Fruit fly (Drosophila melanogaster): Measurements from ENCODE around the gene Ufd1.
"Not testable (repeated sequence)": the region's sequence is repeated elsewhere in the genome, so short reads cannot be mapped to it uniquely, and the experiment has no call there.

Gene Ufd1

dm6 chr3L:11132055-11132454 lies 9.0 kb upstream of the Ufd1 start, which contains the start of gene CG32074:
TSS of gene CG32074 (minus strand) at chr3L:11132322.
- TF ChIP-seq Sin3A, insv, psq (optimal IDR thresholded peaks at IDR 0.05): not testable (repeated sequence)

dm6 chr3L:11130535-11130934 lies 7.5 kb upstream of the Ufd1 start, which contains the start of gene nol:
TSS of gene nol (plus strand) at chr3L:11130835.
- no peak for TF ChIP-seq psq (optimal IDR thresholded peaks at IDR 0.05)
- no peak for TF ChIP-seq Myc (optimal IDR thresholded peaks at IDR 0.05)
- no peak for TF ChIP-seq ttk (optimal IDR thresholded peaks at IDR 0.05)
- no peak for TF ChIP-seq Sin3A (optimal IDR thresholded peaks at IDR 0.05)
- TF ChIP-seq insv (optimal IDR thresholded peaks at IDR 0.05) = no peak

- no peak for TF ChIP-seq ttk (optimal IDR thresholded peaks at IDR 0.05)
- TF ChIP-seq Myc (optimal IDR thresholded peaks at IDR 0.05) = no peak
- no peak for TF ChIP-seq insv (optimal IDR thresholded peaks at IDR 0.05)
- no peak for TF ChIP-seq Sin3A (optimal IDR thresholded peaks at IDR 0.05)
Observed at dm6 chr3L:11125636-11126532, 2.9 kb upstream of the Ufd1 start.

- no peak for TF ChIP-seq ttk (optimal IDR thresholded peaks at IDR 0.05)
- no peak for TF ChIP-seq Myc (optimal IDR thresholded peaks at IDR 0.05)
- TF ChIP-seq insv (optimal IDR thresholded peaks at IDR 0.05) = no peak
Observed at dm6 chr3L:11124841-11125240, 1.8 kb upstream of the Ufd1 start.

- TF ChIP-seq ttk (optimal IDR thresholded peaks at IDR 0.05) = no peak
- TF ChIP-seq insv (optimal IDR thresholded peaks at IDR 0.05) = no peak
- TF ChIP-seq psq (optimal IDR thresholded peaks at IDR 0.05) = no peak
- no peak for TF ChIP-seq h (optimal IDR thresholded peaks at IDR 0.05)
- TF ChIP-seq Sin3A (optimal IDR thresholded peaks at IDR 0.05) = no peak
- no peak for TF ChIP-seq Myc (optimal IDR thresholded peaks at IDR 0.05)
Observed at dm6 chr3L:11124439-11124838, 1.4 kb upstream of the Ufd1 start.

- TF ChIP-seq ttk (optimal IDR thresholded peaks at IDR 0.05) (no peak), h (optimal IDR thresholded peaks at IDR 0.05) (no peak)
Observed at dm6 chr3L:11123598-11124284, 725 bp upstream of the Ufd1 start.

- TF ChIP-seq h (optimal IDR thresholded peaks at IDR 0.05) = no peak
Observed at dm6 chr3L:11120419-11120958, 2.5 kb downstream of the Ufd1 start, which contains the start of the genes FoxK and mRpL2. TSS of gene FoxK (minus strand) at chr3L:11120783. TSS of gene mRpL2 (plus strand) at chr3L:11120847.

dm6 chr3L:11119901-11120418 lies 3.1 kb downstream of the Ufd1 start:
- TF ChIP-seq insv (optimal IDR thresholded peaks at IDR 0.05) = no peak

dm6 chr3L:11119396-11119900 lies 3.6 kb downstream of the Ufd1 start:
- TF ChIP-seq Sin3A (optimal IDR thresholded peaks at IDR 0.05) = no peak
- no peak for TF ChIP-seq ttk (optimal IDR thresholded peaks at IDR 0.05)
- TF ChIP-seq Myc (optimal IDR thresholded peaks at IDR 0.05) = no peak
- no peak for TF ChIP-seq insv (optimal IDR thresholded peaks at IDR 0.05)
- no peak for TF ChIP-seq psq (optimal IDR thresholded peaks at IDR 0.05)
- TF ChIP-seq h (optimal IDR thresholded peaks at IDR 0.05) = no peak

dm6 chr3L:11118627-11119395 lies 4.2 kb downstream of the Ufd1 start:
- no peak for TF ChIP-seq h (optimal IDR thresholded peaks at IDR 0.05)
- TF ChIP-seq ttk (optimal IDR thresholded peaks at IDR 0.05) = no peak
- no peak for TF ChIP-seq Myc (optimal IDR thresholded peaks at IDR 0.05)
- TF ChIP-seq psq (optimal IDR thresholded peaks at IDR 0.05) = no peak
- TF ChIP-seq insv (optimal IDR thresholded peaks at IDR 0.05) = no peak
- TF ChIP-seq Sin3A (optimal IDR thresholded peaks at IDR 0.05) = no peak

- TF ChIP-seq h (optimal IDR thresholded peaks at IDR 0.05) = no peak
- TF ChIP-seq Myc (optimal IDR thresholded peaks at IDR 0.05) = no peak
- TF ChIP-seq insv (optimal IDR thresholded peaks at IDR 0.05) = no peak
- no peak for TF ChIP-seq psq (optimal IDR thresholded peaks at IDR 0.05)
- no peak for TF ChIP-seq Sin3A (optimal IDR thresholded peaks at IDR 0.05)
- TF ChIP-seq ttk (optimal IDR thresholded peaks at IDR 0.05) = no peak
Observed at dm6 chr3L:11117733-11118132, 5.3 kb downstream of the Ufd1 start.

Data from Kc167 (cell line).